Fruit fly (Drosophila melanogaster): Measurements from ENCODE around the gene Jon74E.

Gene Jon74E

DNA sequence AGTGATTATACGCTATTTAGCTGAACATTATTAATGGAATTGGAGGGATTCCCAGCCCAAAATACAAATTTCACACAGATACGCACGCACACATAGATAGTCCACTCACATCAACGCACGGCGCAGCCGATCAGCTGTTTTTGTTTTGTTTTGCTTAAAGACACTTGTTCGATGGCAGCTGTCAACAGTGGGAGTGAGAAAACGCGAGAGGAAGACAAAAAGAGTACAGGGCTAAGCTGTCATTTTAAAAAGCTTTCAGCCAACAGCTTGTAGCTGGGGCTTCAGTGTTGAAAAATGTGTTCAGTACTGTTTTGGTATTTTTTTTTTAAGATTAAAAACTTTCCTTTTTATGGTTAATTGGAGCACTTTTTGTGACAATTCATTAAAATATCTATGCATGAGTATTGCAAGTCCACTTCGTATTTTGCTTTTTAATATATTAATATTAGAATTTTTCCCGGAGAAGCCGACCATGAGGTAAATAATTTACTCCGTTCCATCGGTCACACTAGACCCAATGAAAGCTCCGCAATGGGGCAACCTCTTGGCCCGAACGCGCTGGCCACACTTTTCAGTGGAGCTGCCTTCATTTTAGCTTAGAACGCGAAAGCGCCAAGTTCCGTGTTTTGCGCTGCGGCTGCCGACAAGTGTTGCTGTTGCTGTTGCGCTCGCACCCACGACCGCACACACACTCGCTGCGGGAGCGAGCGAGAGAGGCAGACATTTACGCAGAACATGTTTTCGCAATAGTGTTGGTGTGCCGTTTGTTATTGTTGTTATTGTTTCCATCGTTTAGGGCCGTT lies 15.8 kb downstream of the Jon74E start (continued):
- TF ChIP-seq Xbp1 (GFP tag; optimal IDR thresholded peaks at IDR 0.05) (peak; percentile 44), CG15011 (GFP tag; optimal IDR thresholded peaks at IDR 0.05) (no peak), CG10654 (GFP tag; optimal IDR thresholded peaks at IDR 0.05) (peak; percentile 2), eyg (GFP tag; optimal IDR thresholded peaks at IDR 0.05) (no peak), Vsx1 (GFP tag; optimal IDR thresholded peaks at IDR 0.05) (no peak), ac (GFP tag; optimal IDR thresholded peaks at IDR 0.05) (no peak), CG12391 (tag; optimal IDR thresholded peaks at IDR 0.05) (peak; percentile 57), CG14050 (GFP tag; IDR thresholded peaks at IDR 0.05) (no peak; the same call in 2 of the 3 replicates), CG3726 (GFP tag; IDR thresholded peaks at IDR 0.05) (no peak), Ada2b (GFP tag; IDR thresholded peaks at IDR 0.05) (peak; percentile 21; the same call in 1 of the 2 replicates), nom (GFP tag; optimal IDR thresholded peaks at IDR 0.05) (peak; percentile 51), p53 (GFP tag; optimal IDR thresholded peaks at IDR 0.05) (no peak), CG33557 (GFP tag; optimal IDR thresholded peaks at IDR 0.05) (no peak), caup (GFP tag; optimal IDR thresholded peaks at IDR 0.05; ENCODE audit: severe bottlenecking) (peak; percentile 61), HLHmδ (GFP tag; optimal IDR thresholded peaks at IDR 0.05) (peak; percentile 73), CG1647 (GFP tag; optimal IDR thresholded peaks at IDR 0.05) (peak; percentile 16), CTCF (GFP tag; optimal IDR thresholded peaks at IDR 0.05) (no peak), nerfin-2 (GFP tag; IDR thresholded peaks at IDR 0.05; ENCODE audit: partially characterized antibody) (no peak), CG8944 (GFP tag; optimal IDR thresholded peaks at IDR 0.05) (no peak), croc (GFP tag; conservative IDR thresholded peaks at IDR 0.05) (no peak), kah (GFP tag; optimal IDR thresholded peaks at IDR 0.05) (peak; percentile 100), fd3F (GFP tag; optimal IDR thresholded peaks at IDR 0.05) (no peak), ab (GFP tag; optimal IDR thresholded peaks at IDR 0.05) (no peak), hb (GFP tag; IDR thresholded peaks at IDR 0.05; ENCODE audit: partially characterized antibody) (no peak; the same call in 2 of the 3 replicates), CG10543 (GFP tag; optimal IDR thresholded peaks at IDR 0.05) (peak; percentile 73), ranshi (GFP tag; IDR thresholded peaks at IDR 0.05) (0 out of 2 replicates have a peak, but pooled peaks have one; percentile 22), CG33213 (GFP tag; optimal IDR thresholded peaks at IDR 0.05) (no peak), CG8290 (GFP tag; optimal IDR thresholded peaks at IDR 0.05) (peak; percentile 53), CG8290 (tag; optimal IDR thresholded peaks at IDR 0.05) (peak in 1 of 2 experiments; percentile 90), usp (GFP tag; optimal IDR thresholded peaks at IDR 0.05) (no peak), Dip2 (GFP tag; IDR thresholded peaks at IDR 0.05) (no peak), ind (GFP tag; optimal IDR thresholded peaks at IDR 0.05) (peak; percentile 61), ase (GFP tag; IDR thresholded peaks at IDR 0.05) (no peak), CG32767 (GFP tag; IDR thresholded peaks at IDR 0.05) (peak; percentile 14; the same call in 1 of the 2 replicates), CHES-1-like (GFP tag; optimal IDR thresholded peaks at IDR 0.05) (peak; percentile 38), org-1 (GFP tag; optimal IDR thresholded peaks at IDR 0.05) (no peak), Hmr (GFP tag; optimal IDR thresholded peaks at IDR 0.05) (peak; percentile 79), D19A (tag; optimal IDR thresholded peaks at IDR 0.05) (no peak), Sry-δ (GFP tag; optimal IDR thresholded peaks at IDR 0.05) (no peak), CG6765 (GFP tag; optimal IDR thresholded peaks at IDR 0.05) (no peak), Side (GFP tag; optimal IDR thresholded peaks at IDR 0.05) (no peak), Atf6 (GFP tag; IDR thresholded peaks at IDR 0.05) (0 out of 2 replicates have a peak, but pooled peaks have one; percentile 37), Bdp1 (GFP tag; optimal IDR thresholded peaks at IDR 0.05) (no peak), ftz-f1 (GFP tag; optimal IDR thresholded peaks at IDR 0.05) (peak; percentile 86), vvl (GFP tag; IDR thresholded peaks at IDR 0.05) (peak; percentile 74), CG7928 (GFP tag; optimal IDR thresholded peaks at IDR 0.05) (peak; percentile 85), CG17802 (tag; optimal IDR thresholded peaks at IDR 0.05) (no peak), CG17612 (GFP tag; IDR thresholded peaks at IDR 0.05) (no peak), ERR (GFP tag; optimal IDR thresholded peaks at IDR 0.05) (peak; percentile 34), dimm (GFP tag; IDR thresholded peaks at IDR 0.05) (no peak)
